Fruit fly (Drosophila melanogaster) whole organism, wandering third instar larva: Measurements from ENCODE around the gene CG11248.

Source experiments
- GATAd ChIP-seq: sonication (Bioruptor generic); optimal IDR thresholded peaks from 2 replicates; lab custom pipeline; 2016; ENCODE audit warnings: missing biosample characterization, missing genetic modification characterization
- br ChIP-seq: fragments of 200-800 bp; sonication (Bioruptor generic); optimal IDR thresholded peaks from 2 replicates; lab custom pipeline; 2016; ENCODE audit warnings: missing biosample characterization, missing genetic modification characterization

- no peak for TF ChIP-seq GATAd (GFP tag; lab: Kevin White, UChicago)
- TF ChIP-seq br (GFP tag; lab: Kevin White, UChicago): peak; percentile 12
Observed at dm6 chr3L:21644607-21645006, 35.2 kb upstream of the CG11248 start, which contains the start of gene CG43980.
